Fruit fly (Drosophila melanogaster): ENCODE measurements around the gene alpha-Est8.

Gene alpha-Est8

dm6 chr3R:7489902-7490301, 25.6 kb downstream of the alpha-Est8 start:
- TF ChIP-seq lola (GFP tag; optimal IDR thresholded peaks at IDR 0.05) (no peak), jim (GFP tag; optimal IDR thresholded peaks at IDR 0.05) (no peak), Jra (GFP tag; optimal IDR thresholded peaks at IDR 0.05) (no peak), OdsH (GFP tag; optimal IDR thresholded peaks at IDR 0.05) (no peak), Hnf4 (GFP tag; optimal IDR thresholded peaks at IDR 0.05) (no peak), psq (GFP tag; optimal IDR thresholded peaks at IDR 0.05) (no peak), Dfd (GFP tag; optimal IDR thresholded peaks at IDR 0.05) (no peak), Hr83 (GFP tag; optimal IDR thresholded peaks at IDR 0.05; ENCODE audit: poor library complexity, severe bottlenecking) (no peak), pan (optimal IDR thresholded peaks at IDR 0.05) (no peak), fru (GFP tag; optimal IDR thresholded peaks at IDR 0.05) (no peak), CG32264 (GFP tag; optimal IDR thresholded peaks at IDR 0.05) (no peak), sv (GFP tag; optimal IDR thresholded peaks at IDR 0.05) (no peak), brk (GFP tag; optimal IDR thresholded peaks at IDR 0.05) (no peak), Dif (GFP tag; optimal IDR thresholded peaks at IDR 0.05; ENCODE audit: partially characterized antibody) (no peak), Myc (optimal IDR thresholded peaks at IDR 0.05) (no peak), br (GFP tag; optimal IDR thresholded peaks at IDR 0.05) (no peak), woc (GFP tag; optimal IDR thresholded peaks at IDR 0.05) (no peak), dmrt93B (GFP tag; optimal IDR thresholded peaks at IDR 0.05) (no peak), GATAd (GFP tag; optimal IDR thresholded peaks at IDR 0.05) (no peak), Vsx2 (GFP tag; optimal IDR thresholded peaks at IDR 0.05; ENCODE audit: partially characterized antibody) (no peak)

- no peak for TF ChIP-seq Rel (GFP tag; optimal IDR thresholded peaks at IDR 0.05)
- TF ChIP-seq Rel (tag; optimal IDR thresholded peaks at IDR 0.05) = peak; percentile 72
- TF ChIP-seq jim (GFP tag; optimal IDR thresholded peaks at IDR 0.05) = no peak
- no peak for TF ChIP-seq CG32264 (GFP tag; optimal IDR thresholded peaks at IDR 0.05)
- TF ChIP-seq CrebA (GFP tag; optimal IDR thresholded peaks at IDR 0.05; ENCODE audit: borderline replicate concordance) = no peak
- no peak for TF ChIP-seq br (GFP tag; optimal IDR thresholded peaks at IDR 0.05)
These were observed 39.8 kb downstream of the alpha-Est8 start for dm6 chr3R:7475708-7476107.

- peak; percentile 31 for TF ChIP-seq OdsH (GFP tag; optimal IDR thresholded peaks at IDR 0.05)
- TF ChIP-seq pan (optimal IDR thresholded peaks at IDR 0.05) = no peak
- TF ChIP-seq rgr (GFP tag; optimal IDR thresholded peaks at IDR 0.05) = peak; percentile 58
- TF ChIP-seq psq (GFP tag; optimal IDR thresholded peaks at IDR 0.05) = peak; percentile 46
- peak; percentile 83 for TF ChIP-seq Sp1 (GFP tag; optimal IDR thresholded peaks at IDR 0.05)
- TF ChIP-seq dsf (GFP tag; optimal IDR thresholded peaks at IDR 0.05; ENCODE audit: borderline replicate concordance) = no peak
- peak; percentile 74 for TF ChIP-seq jim (GFP tag; optimal IDR thresholded peaks at IDR 0.05)
- peak; percentile 96 for TF ChIP-seq fru (GFP tag; optimal IDR thresholded peaks at IDR 0.05)
- no peak for TF ChIP-seq Myc (optimal IDR thresholded peaks at IDR 0.05)
- no peak for TF ChIP-seq usp (GFP tag; optimal IDR thresholded peaks at IDR 0.05)
- TF ChIP-seq HLH106 (tag; optimal IDR thresholded peaks at IDR 0.05) = peak; percentile 65
- peak; percentile 28 for TF ChIP-seq CrebA (GFP tag; optimal IDR thresholded peaks at IDR 0.05; ENCODE audit: borderline replicate concordance)
- TF ChIP-seq Hr83 (GFP tag; optimal IDR thresholded peaks at IDR 0.05; ENCODE audit: poor library complexity, severe bottlenecking) = peak; percentile 82
- no peak for TF ChIP-seq N (GFP tag; optimal IDR thresholded peaks at IDR 0.05)
- no peak for TF ChIP-seq brk (GFP tag; optimal IDR thresholded peaks at IDR 0.05)
- TF ChIP-seq Rel (GFP tag; optimal IDR thresholded peaks at IDR 0.05) = no peak
- peak; percentile 97 for TF ChIP-seq Rel (tag; optimal IDR thresholded peaks at IDR 0.05)
- peak; percentile 14 to 42 for TF ChIP-seq dl (GFP tag; optimal IDR thresholded peaks at IDR 0.05; ENCODE audit: insufficient read depth in 1 of 2, partially characterized antibody in 2 of 2)
- TF ChIP-seq ey (GFP tag; optimal IDR thresholded peaks at IDR 0.05) = peak; percentile 32
- TF ChIP-seq Hnf4 (GFP tag; optimal IDR thresholded peaks at IDR 0.05) = peak; percentile 59
- no peak for TF ChIP-seq Mio (GFP tag; optimal IDR thresholded peaks at IDR 0.05)
- peak; percentile 77 for TF ChIP-seq h (GFP tag; optimal IDR thresholded peaks at IDR 0.05)
- TF ChIP-seq foxo (GFP tag; optimal IDR thresholded peaks at IDR 0.05) = peak in 1 of 2 experiments; percentile 62
- no peak for TF ChIP-seq CG32264 (GFP tag; optimal IDR thresholded peaks at IDR 0.05)
- TF ChIP-seq CG9705 (GFP tag; optimal IDR thresholded peaks at IDR 0.05) = peak; percentile 89
- no peak for TF ChIP-seq tai (GFP tag; optimal IDR thresholded peaks at IDR 0.05)
- TF ChIP-seq sage (GFP tag; optimal IDR thresholded peaks at IDR 0.05) = no peak
- no peak for TF ChIP-seq Abd-B (GFP tag; optimal IDR thresholded peaks at IDR 0.05)
- TF ChIP-seq Dif (GFP tag; optimal IDR thresholded peaks at IDR 0.05; ENCODE audit: partially characterized antibody) = peak; percentile 73
- TF ChIP-seq Dfd (GFP tag; optimal IDR thresholded peaks at IDR 0.05) = peak; percentile 54
- peak; percentile 6 for TF ChIP-seq Jra (GFP tag; optimal IDR thresholded peaks at IDR 0.05)
- TF ChIP-seq Vsx2 (GFP tag; optimal IDR thresholded peaks at IDR 0.05; ENCODE audit: partially characterized antibody) = no peak
- peak; percentile 82 for TF ChIP-seq br (GFP tag; optimal IDR thresholded peaks at IDR 0.05)
- no peak for TF ChIP-seq woc (GFP tag; optimal IDR thresholded peaks at IDR 0.05)
- peak; percentile 26 for TF ChIP-seq dmrt93B (GFP tag; optimal IDR thresholded peaks at IDR 0.05)
- no peak for TF ChIP-seq sv (GFP tag; optimal IDR thresholded peaks at IDR 0.05)
- TF ChIP-seq Hr78 (GFP tag; optimal IDR thresholded peaks at IDR 0.05) = no peak
- no peak for TF ChIP-seq GATAd (GFP tag; optimal IDR thresholded peaks at IDR 0.05)
These were observed 40.8 kb downstream of the alpha-Est8 start for dm6 chr3R:7474616-7475120.

Data from whole organism, wandering third instar larva.